Worm (Caenorhabditis elegans): Measurements from ENCODE around the gene arrd-28.

Gene arrd-28

ce11 chrX:10227217-10227616 is 43.4 kb downstream of the arrd-28 start (continued):
- TF ChIP-seq rcor-1 (GFP tag; IDR thresholded peaks at IDR 0.05): no peak
- TF ChIP-seq egl-18 (GFP tag; IDR thresholded peaks at IDR 0.05): no peak
- TF ChIP-seq tlf-1 (GFP tag; optimal IDR thresholded peaks at IDR 0.05): no peak
- TF ChIP-seq C17E4.6 (GFP tag; IDR thresholded peaks at IDR 0.05): no peak

- no peak for TF ChIP-seq dpl-1 (GFP tag; optimal IDR thresholded peaks at IDR 0.05)
- peak; percentile 26 for TF ChIP-seq nhr-80 (tag; optimal IDR thresholded peaks at IDR 0.05)
- TF ChIP-seq zfh-2 (GFP tag; conservative IDR thresholded peaks at IDR 0.05): no peak
Observed at ce11 chrX:10228094-10228746, 44.4 kb downstream of the arrd-28 start, which contains the start of gene C14H10.3. Gene C14H10.3, minus strand, starts transcription at chrX:10228137.

- TF ChIP-seq lin-40 (tag; optimal IDR thresholded peaks at IDR 0.05) (peak; percentile 16), C06A6.2 (GFP tag; conservative IDR thresholded peaks at IDR 0.05) (no peak)
Observed at ce11 chrX:10230872-10231271, 47.1 kb downstream of the arrd-28 start.

ce11 chrX:10232395-10232794 is 48.6 kb downstream of the arrd-28 start:
- TF ChIP-seq F23B12.7 (tag; optimal IDR thresholded peaks at IDR 0.05; ENCODE audit: insufficient read depth) (no peak), B0019.2 (GFP tag; conservative IDR thresholded peaks at IDR 0.05) (no peak), him-1 (tag; optimal IDR thresholded peaks at IDR 0.05) (no peak), rpc-1 (optimal IDR thresholded peaks at IDR 0.05) (no peak), rpc-1 (tag; optimal IDR thresholded peaks at IDR 0.05) (no peak), lin-54 (GFP tag; optimal IDR thresholded peaks at IDR 0.05) (no peak), K11D2.4 (GFP tag; IDR thresholded peaks at IDR 0.05) (no peak)
